Fruit fly (Drosophila melanogaster): ENCODE measurements around the gene CG11899.

DNA sequence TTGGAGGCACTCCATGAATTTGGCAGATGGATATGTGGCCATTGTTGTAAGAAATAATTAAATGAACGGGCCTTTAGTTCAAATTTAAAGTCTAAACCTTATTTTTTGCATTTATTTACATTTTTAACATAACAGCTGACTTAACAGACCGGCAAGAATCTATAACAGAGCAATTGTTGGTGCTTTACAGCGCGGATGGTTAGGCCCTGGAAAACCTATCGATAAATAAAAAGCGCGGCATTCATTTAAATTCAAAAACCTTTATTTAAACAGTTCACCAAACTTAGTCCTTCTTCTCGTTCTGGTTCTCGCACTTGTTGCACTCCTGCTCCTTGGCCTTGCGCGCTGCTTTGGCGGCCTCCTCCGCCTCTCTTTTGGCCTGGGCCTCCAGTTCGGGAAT, 2.2 kb downstream of the CG11899 start, which contains the start of gene Mesh1:
- no peak for TF ChIP-seq CG11723 (GFP tag; optimal IDR thresholded peaks at IDR 0.05)
- no peak for TF ChIP-seq CG15011 (GFP tag; optimal IDR thresholded peaks at IDR 0.05)
- TF ChIP-seq CG5953 (GFP tag; IDR thresholded peaks at IDR 0.05), result no peak
- TF ChIP-seq fd64A (GFP tag; optimal IDR thresholded peaks at IDR 0.05), result no peak
- TF ChIP-seq btn (GFP tag; optimal IDR thresholded peaks at IDR 0.05), result no peak
- no peak for TF ChIP-seq sd (tag; optimal IDR thresholded peaks at IDR 0.05)
- no peak for TF ChIP-seq Usf (GFP tag; optimal IDR thresholded peaks at IDR 0.05)
- TF ChIP-seq CG17186 (GFP tag; optimal IDR thresholded peaks at IDR 0.05), result peak; percentile 82
- TF ChIP-seq fd96Cb (tag; optimal IDR thresholded peaks at IDR 0.05), result no peak
- TF ChIP-seq Oaz (GFP tag; IDR thresholded peaks at IDR 0.05), result no peak
- no peak for TF ChIP-seq CG4424 (GFP tag; optimal IDR thresholded peaks at IDR 0.05)
- TF ChIP-seq Aef1 (GFP tag; IDR thresholded peaks at IDR 0.05), result no peak
- no peak for TF ChIP-seq CG4404 (GFP tag; IDR thresholded peaks at IDR 0.05)

Measured in whole organism, embryonic.